Worm (Caenorhabditis elegans): ENCODE results near the gene ceh-76.

ce11 chrV:7980370-7980987 is 14.0 kb downstream of the ceh-76 start:
- no peak for TF ChIP-seq sox-4 (tag; optimal IDR thresholded peaks at IDR 0.05)
- no peak for TF ChIP-seq rnt-1 (tag; optimal IDR thresholded peaks at IDR 0.05)
- TF ChIP-seq dmd-4 (tag; optimal IDR thresholded peaks at IDR 0.05; ENCODE audit: borderline replicate concordance), result no peak
- no peak for TF ChIP-seq hlh-6 (tag; optimal IDR thresholded peaks at IDR 0.05)
- TF ChIP-seq madf-2 (tag; optimal IDR thresholded peaks at IDR 0.05), result no peak
- no peak for TF ChIP-seq sdc-2 (tag; optimal IDR thresholded peaks at IDR 0.05)
- TF ChIP-seq che-1 (tag; optimal IDR thresholded peaks at IDR 0.05), result no peak
- no peak for TF ChIP-seq ceh-48 (tag; optimal IDR thresholded peaks at IDR 0.05)

Data from whole organism, late embryonic.